Fruit fly (Drosophila melanogaster) whole organism, embryonic: ENCODE measurements around the gene CG14537.
A peak's percentile ranks its signal among the peaks of the same experiment; 100 is the strongest.

Source experiments
- B-H2 ChIP-seq: fragments of 200-800 bp; sonication (Bioruptor generic); optimal IDR thresholded peaks from 2 replicates; lab custom pipeline; 2018; ENCODE audit warnings: missing biosample characterization, mild to moderate bottlenecking, missing genetic modification characterization
- Bgb ChIP-seq: fragments of 200-800 bp; sonication (Bioruptor generic); IDR thresholded peaks from 2 replicates; pipeline ENCODE4 v1.3.6; 2022; ENCODE audit warnings: missing biosample characterization, missing genetic modification characterization; ENCODE audit not compliant: partially characterized antibody
- CG10431 ChIP-seq: fragments of 200-800 bp; sonication (Bioruptor generic); optimal IDR thresholded peaks from 3 replicates; lab custom pipeline; 2018; ENCODE audit warnings: missing biosample characterization, mild to moderate bottlenecking, missing genetic modification characterization
- CG11695 ChIP-seq: fragments of 200-800 bp; sonication (Bioruptor generic); IDR thresholded peaks from 3 replicates; pipeline ENCODE4 v1.3.6; 2022; ENCODE audit warnings: missing biosample characterization, missing genetic modification characterization
- CG12071 ChIP-seq: fragments of 200-800 bp; sonication (Bioruptor generic); optimal IDR thresholded peaks from 3 replicates; lab custom pipeline; 2018; ENCODE audit warnings: missing biosample characterization, mild to moderate bottlenecking, missing genetic modification characterization
- CG12299 ChIP-seq: fragments of 200-800 bp; sonication (Bioruptor generic); optimal IDR thresholded peaks from 2 replicates; lab custom pipeline; 2018; ENCODE audit warnings: missing biosample characterization, mild to moderate bottlenecking, missing genetic modification characterization
- CG12744 ChIP-seq: fragments of 200-800 bp; sonication (Bioruptor generic); optimal IDR thresholded peaks from 2 replicates; lab custom pipeline; 2016; ENCODE audit warnings: missing biosample characterization, missing genetic modification characterization
- CG13624 ChIP-seq: fragments of 200-800 bp; sonication (Bioruptor generic); optimal IDR thresholded peaks from 2 replicates; lab custom pipeline; 2016; ENCODE audit warnings: missing biosample characterization, missing genetic modification characterization
- CG14965 ChIP-seq: fragments of 200-800 bp; sonication (Bioruptor generic); optimal IDR thresholded peaks from 2 replicates; lab custom pipeline; 2016; ENCODE audit warnings: missing biosample characterization, missing genetic modification characterization, borderline replicate concordance
- CG1603 ChIP-seq: fragments of 200-800 bp; sonication (Bioruptor generic); optimal IDR thresholded peaks from 2 replicates; lab custom pipeline; 2019; ENCODE audit warnings: missing biosample characterization, mild to moderate bottlenecking, missing genetic modification characterization, moderate library complexity
- CG17385 ChIP-seq: fragments of 200-800 bp; sonication (Bioruptor generic); optimal IDR thresholded peaks from 3 replicates; lab custom pipeline; 2018; ENCODE audit warnings: missing biosample characterization, mild to moderate bottlenecking, missing genetic modification characterization
- CG17829 ChIP-seq: fragments of 200-800 bp; optimal IDR thresholded peaks from 2 replicates; lab custom pipeline; 2019; ENCODE audit warnings: missing biosample characterization, mild to moderate bottlenecking, missing genetic modification characterization, moderate library complexity
- CG18764 ChIP-seq: fragments of 200-800 bp; sonication (Bioruptor generic); optimal IDR thresholded peaks from 3 replicates; lab custom pipeline; 2016; ENCODE audit warnings: missing biosample characterization, missing genetic modification characterization
- CG2116 ChIP-seq: fragments of 200-800 bp; sonication (Bioruptor generic); optimal IDR thresholded peaks from 3 replicates; lab custom pipeline; 2018; ENCODE audit warnings: missing biosample characterization, mild to moderate bottlenecking, missing genetic modification characterization
- CG2199 ChIP-seq: fragments of 200-800 bp; sonication (Bioruptor generic); IDR thresholded peaks from 3 replicates; pipeline ENCODE4 v1.3.6; 2022; ENCODE audit warnings: missing biosample characterization, missing genetic modification characterization
- CG32772 ChIP-seq: fragments of 200-800 bp; sonication (Bioruptor generic); IDR thresholded peaks from 2 replicates; pipeline ENCODE4 v1.3.6; 2022; ENCODE audit warnings: missing biosample characterization, missing genetic modification characterization
- CG4730 ChIP-seq: fragments of 200-800 bp; sonication (Bioruptor generic); IDR thresholded peaks from 2 replicates; pipeline ENCODE4 v1.3.6; 2022; ENCODE audit warnings: missing biosample characterization, missing genetic modification characterization
- CG6813 ChIP-seq: fragments of 200-800 bp; sonication (Bioruptor generic); optimal IDR thresholded peaks from 2 replicates; lab custom pipeline; 2017; ENCODE audit warnings: missing biosample characterization, missing genetic modification characterization, mild to moderate bottlenecking, moderate library complexity, missing genetic modification reagents
- CG7963 ChIP-seq: fragments of 200-800 bp; sonication (Bioruptor generic); IDR thresholded peaks from 3 replicates; pipeline ENCODE4 v1.3.6; 2022; ENCODE audit warnings: missing biosample characterization, missing genetic modification characterization; ENCODE audit not compliant: partially characterized antibody
- CG9797 ChIP-seq: fragments of 200-800 bp; sonication (Bioruptor generic); optimal IDR thresholded peaks from 3 replicates; lab custom pipeline; 2018; ENCODE audit warnings: missing biosample characterization, mild to moderate bottlenecking, missing genetic modification characterization
- D19A ChIP-seq: fragments of 200-800 bp; optimal IDR thresholded peaks from 3 replicates; lab custom pipeline; 2019; ENCODE audit warnings: missing biosample characterization, mild to moderate bottlenecking, missing genetic modification characterization, moderate library complexity
- D19B ChIP-seq: fragments of 200-800 bp; sonication (Bioruptor generic); optimal IDR thresholded peaks from 2 replicates; lab custom pipeline; 2017; ENCODE audit warnings: missing biosample characterization, mild to moderate bottlenecking, missing genetic modification characterization
- Dek ChIP-seq: fragments of 200-800 bp; sonication (Bioruptor generic); optimal IDR thresholded peaks from 3 replicates; lab custom pipeline; 2019; ENCODE audit warnings: missing biosample characterization, mild to moderate bottlenecking, missing genetic modification characterization, moderate library complexity
- Fer1 ChIP-seq: fragments of 200-800 bp; sonication (Bioruptor generic); optimal IDR thresholded peaks from 2 replicates; lab custom pipeline; 2017; ENCODE audit warnings: missing biosample characterization, mild to moderate bottlenecking, missing genetic modification characterization
- Hr39 ChIP-seq: fragments of >200 bp; optimal IDR thresholded peaks from 2 replicates; lab custom pipeline; 2017
- Jarid2 ChIP-seq: fragments of 200-800 bp; sonication (Bioruptor generic); optimal IDR thresholded peaks from 3 replicates; lab custom pipeline; 2017; ENCODE audit warnings: mild to moderate bottlenecking, missing biosample characterization, missing genetic modification reagents, missing genetic modification characterization
- Nf-YA ChIP-seq: fragments of 200-800 bp; sonication (Bioruptor generic); IDR thresholded peaks from 2 replicates; pipeline ENCODE4 v1.3.6; 2022; ENCODE audit warnings: missing biosample characterization, missing genetic modification characterization
- Ptx1 ChIP-seq: fragments of 200-800 bp; sonication (Bioruptor generic); IDR thresholded peaks from 2 replicates; pipeline ENCODE4 v1.3.6; 2022; ENCODE audit warnings: missing biosample characterization, missing genetic modification characterization
- Rx ChIP-seq: fragments of 200-800 bp; sonication (Bioruptor generic); IDR thresholded peaks from 2 replicates; pipeline ENCODE4 v1.3.6; 2022; ENCODE audit warnings: missing biosample characterization, missing genetic modification characterization
- ase ChIP-seq: fragments of 200-800 bp; sonication (Bioruptor generic); IDR thresholded peaks from 3 replicates; pipeline ENCODE4 v1.3.6; 2022; ENCODE audit warnings: missing biosample characterization, missing genetic modification characterization
- ash1 ChIP-seq: fragments of 200-800 bp; sonication (Bioruptor generic); optimal IDR thresholded peaks from 2 replicates; lab custom pipeline; 2018; ENCODE audit warnings: missing biosample characterization, mild to moderate bottlenecking, missing genetic modification characterization
- bsh ChIP-seq, 2 experiments: fragments of 200-800 bp; sonication (Bioruptor generic); optimal IDR thresholded peaks; 2 replicates each; lab custom pipeline; 2017 to 2018; ENCODE audit warnings: mild to moderate bottlenecking in 2 of 2, missing biosample characterization in 2 of 2, missing genetic modification characterization in 2 of 2, moderate library complexity in 1 of 2
- btn ChIP-seq: fragments of 200-800 bp; sonication (Bioruptor generic); optimal IDR thresholded peaks from 2 replicates; lab custom pipeline; 2016; ENCODE audit warnings: missing biosample characterization, missing genetic modification characterization
- caup ChIP-seq: fragments of 200-800 bp; sonication (Bioruptor generic); optimal IDR thresholded peaks from 3 replicates; lab custom pipeline; 2017; ENCODE audit warnings: missing biosample characterization, mild to moderate bottlenecking, missing genetic modification characterization, moderate library complexity; ENCODE audit not compliant: severe bottlenecking
- dysf ChIP-seq: fragments of 200-800 bp; sonication (Bioruptor generic); IDR thresholded peaks from 3 replicates; pipeline ENCODE4 v1.3.6; 2022; ENCODE audit warnings: missing biosample characterization, missing genetic modification characterization
- exex ChIP-seq: fragments of 200-800 bp; sonication (Bioruptor generic); optimal IDR thresholded peaks from 4 replicates; lab custom pipeline; 2018; ENCODE audit warnings: missing biosample characterization, mild to moderate bottlenecking, missing genetic modification characterization, moderate library complexity
- fd64A ChIP-seq: fragments of 200-800 bp; sonication (Bioruptor generic); optimal IDR thresholded peaks from 3 replicates; lab custom pipeline; 2018; ENCODE audit warnings: missing biosample characterization, mild to moderate bottlenecking, missing genetic modification characterization
- fu2 ChIP-seq: fragments of 200-800 bp; sonication (Bioruptor generic); optimal IDR thresholded peaks from 2 replicates; lab custom pipeline; 2016; ENCODE audit warnings: missing biosample characterization, missing genetic modification characterization
- gcm2 ChIP-seq: fragments of 200-800 bp; sonication (Bioruptor generic); optimal IDR thresholded peaks from 2 replicates; lab custom pipeline; 2016; ENCODE audit warnings: missing biosample characterization, missing genetic modification characterization
- gsb-n ChIP-seq: fragments of 200-800 bp; sonication (Bioruptor generic); optimal IDR thresholded peaks from 3 replicates; lab custom pipeline; 2018; ENCODE audit warnings: missing biosample characterization, mild to moderate bottlenecking, missing genetic modification characterization
- jigr1 ChIP-seq: fragments of 200-800 bp; sonication (Bioruptor generic); IDR thresholded peaks from 3 replicates; pipeline ENCODE4 v1.3.6; 2022; ENCODE audit warnings: missing biosample characterization, missing genetic modification characterization
- mam ChIP-seq: fragments of 200-800 bp; sonication (Bioruptor generic); optimal IDR thresholded peaks from 3 replicates; lab custom pipeline; 2016; ENCODE audit warnings: missing biosample characterization, missing genetic modification characterization
- oc ChIP-seq: fragments of 200-800 bp; sonication (Bioruptor generic); optimal IDR thresholded peaks from 2 replicates; lab custom pipeline; 2018; ENCODE audit warnings: missing biosample characterization, mild to moderate bottlenecking, missing genetic modification characterization, moderate library complexity
- otp ChIP-seq: fragments of 200-800 bp; sonication (Bioruptor generic); IDR thresholded peaks from 3 replicates; pipeline ENCODE4, ENCODE4 v1.3.6; 2022; ENCODE audit warnings: missing biosample characterization, missing genetic modification characterization
- peb ChIP-seq: fragments of 200-800 bp; sonication (Bioruptor generic); IDR thresholded peaks from 2 replicates; pipeline ENCODE4 v1.3.6; 2022; ENCODE audit warnings: missing biosample characterization, missing genetic modification characterization
- repo ChIP-seq: fragments of 200-800 bp; sonication (Bioruptor generic); optimal IDR thresholded peaks from 2 replicates; lab custom pipeline; 2016; ENCODE audit warnings: missing biosample characterization, missing genetic modification characterization
- sens-2 ChIP-seq: fragments of 200-800 bp; sonication (Bioruptor generic); IDR thresholded peaks from 2 replicates; pipeline ENCODE4 v1.3.6; 2022; ENCODE audit warnings: missing biosample characterization, missing genetic modification characterization
- vvl ChIP-seq: fragments of 200-800 bp; sonication (Bioruptor generic); IDR thresholded peaks from 2 replicates; pipeline ENCODE4 v1.3.6; 2022; ENCODE audit warnings: missing biosample characterization, missing genetic modification characterization

Gene CG14537

DNA sequence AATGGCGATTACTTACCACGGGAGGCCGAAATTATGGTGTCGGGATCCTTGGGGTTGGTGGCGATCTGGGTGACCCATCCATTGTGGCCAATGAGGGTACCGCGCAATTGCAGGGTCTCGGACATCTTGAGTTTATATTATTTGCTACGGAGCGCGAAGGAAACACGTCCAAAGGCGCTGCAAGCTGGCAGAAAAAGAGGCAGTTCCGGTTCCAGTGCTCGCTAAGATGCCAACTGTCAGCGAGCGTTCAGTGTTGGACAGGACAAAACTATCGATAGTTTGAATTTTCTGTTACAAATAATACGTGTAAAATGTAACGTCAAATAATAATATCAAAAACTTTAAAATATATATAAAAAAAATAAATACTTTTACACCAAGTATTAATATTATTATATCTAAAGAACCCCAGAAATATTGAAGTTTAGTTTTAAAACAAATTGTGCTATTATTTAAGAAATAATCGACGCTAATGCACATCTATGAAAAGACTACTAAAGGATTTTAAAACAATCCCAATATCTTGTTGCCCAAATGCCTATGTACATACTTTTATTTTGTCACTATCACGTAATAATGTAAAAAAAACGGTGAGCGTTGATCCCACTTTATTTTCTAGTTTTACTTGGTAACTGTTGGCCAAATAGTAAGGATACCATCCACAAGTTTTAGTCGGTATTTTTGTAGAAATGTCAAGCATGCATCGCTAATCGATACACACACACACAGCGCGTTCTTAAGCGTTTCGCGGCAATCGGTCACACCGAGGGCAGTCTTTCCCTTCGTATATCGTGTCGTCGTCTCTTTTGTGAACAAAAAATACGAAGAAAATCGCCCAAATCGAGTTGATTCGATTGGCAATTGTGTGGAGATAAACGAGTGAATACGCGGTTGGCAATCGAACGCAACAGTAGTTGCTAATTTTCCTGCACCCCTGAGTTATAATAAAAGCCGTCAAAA, 12.9 kb upstream of the CG14537 start, which contains the start of the genes Rack1 and mts (continued):
- TF ChIP-seq Jarid2 (GFP tag; lab: Kevin White, UChicago) = peak; percentile 74
- peak; percentile 94 for TF ChIP-seq CG6813 (GFP tag; lab: Kevin White, UChicago)
- peak; percentile 41; the same call in 1 of the 2 replicates for TF ChIP-seq peb
- TF ChIP-seq fu2 (GFP tag; lab: Kevin White, UChicago) = peak; percentile 72
- TF ChIP-seq otp (GFP tag; lab: Robert Waterston, UW) = peak; percentile 89
- TF ChIP-seq oc (tag; lab: Kevin White, UChicago) = no peak
- TF ChIP-seq CG12299 = peak; percentile 68
- TF ChIP-seq ash1 = peak; percentile 90
- TF ChIP-seq fd64A (GFP tag; lab: Kevin White, UChicago) = peak; percentile 91
- peak; percentile 75; the same call in 2 of the 3 replicates for TF ChIP-seq dysf (GFP tag; lab: Robert Waterston, UW)
- TF ChIP-seq mam (GFP tag; lab: Kevin White, UChicago) = peak; percentile 60
- TF ChIP-seq D19A = peak; percentile 8
- TF ChIP-seq Nf-YA (GFP tag; lab: Robert Waterston, UW) = peak; percentile 85
- peak; percentile 90 for TF ChIP-seq Fer1 (GFP tag; lab: Kevin White, UChicago)
- peak; percentile 64 for TF ChIP-seq btn
- no peak for TF ChIP-seq Hr39 (lab: Kevin White, UChicago)
- TF ChIP-seq Dek = peak; percentile 75
- peak; percentile 86 for TF ChIP-seq CG17385
- TF ChIP-seq CG12071 = peak; percentile 92
- TF ChIP-seq CG13624 (GFP tag; lab: Kevin White, UChicago) = peak; percentile 70
- peak; percentile 73 for TF ChIP-seq gsb-n
- peak; percentile 44 to 68 for TF ChIP-seq bsh (GFP tag; optimal IDR thresholded peaks at IDR 0.05; lab: Kevin White, UChicago)
- peak; percentile 61 for TF ChIP-seq CG7963 (GFP tag; lab: Robert Waterston, UW)
- peak; percentile 77; the same call in 2 of the 3 replicates for TF ChIP-seq CG2199 (GFP tag; lab: Robert Waterston, UW)
- peak; percentile 74 for TF ChIP-seq Rx
- TF ChIP-seq CG1603 (tag; lab: Kevin White, UChicago) = peak; percentile 83
- TF ChIP-seq Ptx1 (GFP tag; lab: Robert Waterston, UW) = peak; percentile 66
- TF ChIP-seq vvl (GFP tag; lab: Robert Waterston, UW) = peak; percentile 91
- TF ChIP-seq Bgb (GFP tag; lab: Robert Waterston, UW) = peak; percentile 62; the same call in 1 of the 2 replicates
- peak; percentile 48 for TF ChIP-seq CG12744 (GFP tag; lab: Kevin White, UChicago)
- peak; percentile 96 for TF ChIP-seq B-H2
- peak; percentile 50; the same call in 1 of the 2 replicates for TF ChIP-seq CG32772 (GFP tag; lab: Robert Waterston, UW)
- TF ChIP-seq exex = peak; percentile 50
- TF ChIP-seq CG4730 = peak; percentile 59
- peak; percentile 66 for TF ChIP-seq D19B
- TF ChIP-seq CG11695 (GFP tag; lab: Robert Waterston, UW) = peak; percentile 58; the same call in 2 of the 3 replicates
- TF ChIP-seq ase (GFP tag; lab: Robert Waterston, UW) = peak; percentile 74; the same call in 2 of the 3 replicates
- TF ChIP-seq CG10431 (GFP tag; lab: Kevin White, UChicago) = peak; percentile 89
- TF ChIP-seq jigr1 = no peak
- peak; percentile 72 for TF ChIP-seq CG17829 (tag; lab: Kevin White, UChicago)
- TF ChIP-seq gcm2 (GFP tag; lab: Kevin White, UChicago) = peak; percentile 55
- peak; percentile 51 for TF ChIP-seq CG2116 (GFP tag; lab: Kevin White, UChicago)
- peak; percentile 81 for TF ChIP-seq sens-2 (GFP tag; lab: Robert Waterston, UW)
- TF ChIP-seq repo (GFP tag; lab: Kevin White, UChicago) = peak; percentile 68
- peak; percentile 71 for TF ChIP-seq CG9797 (GFP tag; lab: Kevin White, UChicago)
- TF ChIP-seq caup (GFP tag; lab: Kevin White, UChicago) = peak; percentile 96
- TF ChIP-seq CG14965 = no peak
- TF ChIP-seq CG18764 (GFP tag; lab: Kevin White, UChicago) = peak; percentile 75
